Fruit fly (Drosophila melanogaster): Measurements from ENCODE around the gene msi.
A peak's percentile ranks its signal among the peaks of the same experiment; 100 is the strongest.

Gene msi

DNA sequence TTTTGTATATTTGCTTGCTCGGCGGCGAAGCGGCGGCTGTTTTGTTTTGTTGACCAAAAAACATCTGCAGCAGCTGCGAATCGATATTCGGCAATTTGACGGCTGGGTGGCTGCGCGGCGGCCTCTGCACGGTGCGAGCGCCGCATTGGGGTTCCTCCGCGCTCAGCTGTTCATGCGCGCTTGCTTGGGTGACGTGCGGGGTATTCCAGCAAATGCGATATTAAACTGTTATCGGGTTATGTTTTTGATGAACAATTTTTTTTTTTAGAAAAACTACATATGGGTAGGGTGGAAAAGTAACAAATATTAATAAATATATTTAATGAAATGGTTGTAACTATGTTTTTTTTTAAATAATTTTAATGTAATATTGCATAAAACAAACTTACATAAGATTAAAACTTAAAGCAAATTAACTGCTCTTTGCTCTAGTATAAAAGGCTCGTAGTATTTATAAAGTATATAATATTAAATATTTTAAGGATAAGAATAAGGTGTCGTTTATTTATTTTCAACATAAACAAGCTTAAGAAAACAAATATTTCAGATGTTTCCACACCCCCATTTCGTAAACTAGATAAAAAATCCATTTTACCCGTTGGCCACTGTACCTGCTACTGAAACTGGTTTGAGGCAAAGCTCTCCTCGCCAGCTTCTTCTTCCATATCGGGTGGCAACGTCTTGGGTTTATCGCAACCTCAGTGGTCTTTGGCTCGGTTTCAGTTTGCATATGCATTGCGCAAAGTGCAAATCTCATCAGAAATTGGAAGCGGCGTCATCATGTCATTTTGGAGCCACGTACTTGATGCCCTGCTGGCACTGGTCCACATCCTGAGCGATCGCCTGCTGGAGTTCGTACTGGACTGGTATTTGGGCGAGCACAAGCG, 24.9 kb upstream of the msi start, which contains the start of the genes Gnpat and CG5112 (continued):
- TF ChIP-seq sug (tag; optimal IDR thresholded peaks at IDR 0.05): peak; percentile 64
- peak; percentile 7 for TF ChIP-seq esg (GFP tag; conservative IDR thresholded peaks at IDR 0.05)
- TF ChIP-seq peb (GFP tag; IDR thresholded peaks at IDR 0.05): peak; percentile 51; the same call in 1 of the 2 replicates
- TF ChIP-seq CG1024 (GFP tag; IDR thresholded peaks at IDR 0.05): peak; percentile 76
- TF ChIP-seq MESR4 (GFP tag; optimal IDR thresholded peaks at IDR 0.05): peak; percentile 54
- TF ChIP-seq cad (GFP tag; optimal IDR thresholded peaks at IDR 0.05): no peak
- TF ChIP-seq CG14441 (GFP tag; IDR thresholded peaks at IDR 0.05): peak; percentile 69
- peak; percentile 69 for TF ChIP-seq lmd (GFP tag; IDR thresholded peaks at IDR 0.05)
- peak; percentile 61 for TF ChIP-seq HLH54F (GFP tag; optimal IDR thresholded peaks at IDR 0.05)
- TF ChIP-seq Chrac-16 (GFP tag; optimal IDR thresholded peaks at IDR 0.05): peak; percentile 52
- TF ChIP-seq CG13296 (GFP tag; optimal IDR thresholded peaks at IDR 0.05): peak; percentile 56
- TF ChIP-seq CG17328 (GFP tag; IDR thresholded peaks at IDR 0.05): peak; percentile 61
- TF ChIP-seq CG5245 (GFP tag; optimal IDR thresholded peaks at IDR 0.05): peak; percentile 36
- peak; percentile 16 for TF ChIP-seq CG6854 (GFP tag; optimal IDR thresholded peaks at IDR 0.05)
- TF ChIP-seq CoRest (tag; optimal IDR thresholded peaks at IDR 0.05): peak; percentile 68
- peak; percentile 36 for TF ChIP-seq nmo (GFP tag; optimal IDR thresholded peaks at IDR 0.05)
- no peak for TF ChIP-seq CG11560 (tag; IDR thresholded peaks at IDR 0.05)
- peak; percentile 20 to 34 for TF ChIP-seq bsh (GFP tag; optimal IDR thresholded peaks at IDR 0.05)
- peak; percentile 94 to 97 for TF ChIP-seq crp (GFP tag; optimal IDR thresholded peaks at IDR 0.05)
- TF ChIP-seq NfI (GFP tag; optimal IDR thresholded peaks at IDR 0.05): peak; percentile 51
- no peak for TF ChIP-seq CG15073 (GFP tag; optimal IDR thresholded peaks at IDR 0.05)
- peak; percentile 70 for TF ChIP-seq CG6272 (GFP tag; IDR thresholded peaks at IDR 0.05)
- TF ChIP-seq Pdp1 (GFP tag; optimal IDR thresholded peaks at IDR 0.05): peak; percentile 11 to 29
- TF ChIP-seq CG10321 (GFP tag; IDR thresholded peaks at IDR 0.05): no peak
- TF ChIP-seq CG16863 (GFP tag; optimal IDR thresholded peaks at IDR 0.05): no peak
- TF ChIP-seq ara (GFP tag; IDR thresholded peaks at IDR 0.05): peak; percentile 81
- no peak for TF ChIP-seq CG2875 (GFP tag; optimal IDR thresholded peaks at IDR 0.05)
- TF ChIP-seq Trl (optimal IDR thresholded peaks at IDR 0.05): no peak
- TF ChIP-seq Trl (GFP tag; optimal IDR thresholded peaks at IDR 0.05): peak; percentile 55
- peak; percentile 90 for TF ChIP-seq chm (GFP tag; IDR thresholded peaks at IDR 0.05)
- TF ChIP-seq Dek (tag; optimal IDR thresholded peaks at IDR 0.05): peak; percentile 0
- TF ChIP-seq NC2β (GFP tag; optimal IDR thresholded peaks at IDR 0.05): peak; percentile 54
- peak; percentile 62 for TF ChIP-seq Dref (GFP tag; IDR thresholded peaks at IDR 0.05)
- TF ChIP-seq mirr (GFP tag; optimal IDR thresholded peaks at IDR 0.05): peak; percentile 60
- peak; percentile 36 for TF ChIP-seq HHEX (GFP tag; optimal IDR thresholded peaks at IDR 0.05)
- TF ChIP-seq CHES-1-like (GFP tag; optimal IDR thresholded peaks at IDR 0.05): peak; percentile 55
- peak; percentile 87 for TF ChIP-seq slbo (GFP tag; IDR thresholded peaks at IDR 0.05)
- peak; percentile 55 for TF ChIP-seq Rx (GFP tag; IDR thresholded peaks at IDR 0.05)
- no peak for TF ChIP-seq CG12236 (GFP tag; optimal IDR thresholded peaks at IDR 0.05)
- TF ChIP-seq seq (GFP tag; IDR thresholded peaks at IDR 0.05): no peak; the same call in 1 of the 2 replicates
- no peak for TF ChIP-seq sd (tag; optimal IDR thresholded peaks at IDR 0.05)
- TF ChIP-seq CG17385 (GFP tag; optimal IDR thresholded peaks at IDR 0.05): peak; percentile 80
- TF ChIP-seq ci (GFP tag; IDR thresholded peaks at IDR 0.05): peak; percentile 92
- no peak for TF ChIP-seq C15 (GFP tag; IDR thresholded peaks at IDR 0.05)
- peak; percentile 60 for TF ChIP-seq repo (GFP tag; optimal IDR thresholded peaks at IDR 0.05)
- peak; percentile 21 for TF ChIP-seq gfzf (GFP tag; optimal IDR thresholded peaks at IDR 0.05)
- peak in 1 of 2 experiments; percentile 7 for TF ChIP-seq chif (GFP tag; optimal IDR thresholded peaks at IDR 0.05)
- peak; percentile 30; the same call in 2 of the 3 replicates for TF ChIP-seq CG11093 (GFP tag; IDR thresholded peaks at IDR 0.05)
- peak in 1 of 2 experiments; percentile 57 for TF ChIP-seq dpn (GFP tag; optimal IDR thresholded peaks at IDR 0.05)
